Worm (Caenorhabditis elegans) whole organism, young adult: ENCODE data around the gene etr-1.

Source experiments
- B0019.2 ChIP-seq: fragments of 200-800 bp; sonication (Bioruptor generic); conservative IDR thresholded peaks from 2 replicates; pipeline ENCODE4 v1.3.6; 2022; ENCODE audit warnings: missing genetic modification reagents, missing genetic modification characterization, missing compliant biosample characterization
- B0336.3 ChIP-seq: fragments of 200-800 bp; sonication (Bioruptor generic); IDR thresholded peaks from 2 replicates; pipeline ENCODE4 v1.3.6; 2022; ENCODE audit warnings: missing genetic modification characterization, missing compliant biosample characterization
- D2030.7 ChIP-seq: fragments of 200-800 bp; sonication (Bioruptor generic); IDR thresholded peaks from 2 replicates; pipeline ENCODE4 v1.3.6; 2022; ENCODE audit warnings: missing genetic modification reagents, missing genetic modification characterization, missing compliant biosample characterization
- F22D6.2 ChIP-seq: sonication (generic microtip); optimal IDR thresholded peaks from 2 replicates; lab custom pipeline; 2016; ENCODE audit warnings: mild to moderate bottlenecking, missing genetic modification characterization, missing compliant biosample characterization
- F23B12.7 ChIP-seq: sonication (generic microtip); optimal IDR thresholded peaks from 2 replicates; lab custom pipeline; 2017; ENCODE audit warnings: missing genetic modification characterization, mild to moderate bottlenecking, missing compliant biosample characterization, antibody characterized with exemption, moderate library complexity; ENCODE audit not compliant: insufficient read depth
- F33H1.4 ChIP-seq: fragments of 200-800 bp; sonication (Bioruptor generic); IDR thresholded peaks from 2 replicates; pipeline ENCODE4 v1.3.6; 2022; ENCODE audit warnings: missing genetic modification reagents, missing genetic modification characterization, missing compliant biosample characterization
- F37B4.10 ChIP-seq: fragments of 200-800 bp; sonication (Bioruptor generic); IDR thresholded peaks from 2 replicates; pipeline ENCODE4 v1.3.6; 2022; ENCODE audit warnings: missing genetic modification characterization, missing compliant biosample characterization
- F52B5.7 ChIP-seq: sonication (generic microtip); optimal IDR thresholded peaks from 2 replicates; lab custom pipeline; 2016; ENCODE audit warnings: mild to moderate bottlenecking, missing genetic modification characterization, missing compliant biosample characterization
- F55B11.4 ChIP-seq: sonication (generic microtip); optimal IDR thresholded peaks from 2 replicates; lab custom pipeline; 2016; ENCODE audit warnings: missing compliant biosample characterization, missing genetic modification characterization, borderline replicate concordance; ENCODE audit not compliant: insufficient read depth
- F57C9.4 ChIP-seq: sonication (generic microtip); optimal IDR thresholded peaks from 2 replicates; lab custom pipeline; 2017; ENCODE audit warnings: mild to moderate bottlenecking, missing genetic modification characterization, missing compliant biosample characterization
- K12H6.12 ChIP-seq: fragments of 200-800 bp; sonication (Bioruptor generic); optimal IDR thresholded peaks from 2 replicates; lab custom pipeline; 2018; ENCODE audit warnings: mild to moderate bottlenecking, missing genetic modification characterization, missing compliant biosample characterization
- T07F8.4 ChIP-seq: sonication (generic microtip); optimal IDR thresholded peaks from 2 replicates; lab custom pipeline; 2016; ENCODE audit warnings: mild to moderate bottlenecking, missing genetic modification characterization, moderate library complexity, missing compliant biosample characterization
- Y53G8AR.9 ChIP-seq: fragments of 200-800 bp; sonication (Bioruptor generic); conservative IDR thresholded peaks from 2 replicates; pipeline ENCODE4 v1.3.6; 2022; ENCODE audit warnings: missing genetic modification reagents, missing genetic modification characterization, missing compliant biosample characterization
- ama-1 ChIP-seq, 3 experiments: fragments of 150-350 bp in 1 of 3; sonication (generic microtip) in 2 of 3; optimal IDR thresholded peaks; 2 replicates each; lab custom pipeline; 2014 to 2018; ENCODE audit warnings: missing biosample characterization in 2 of 3, missing genetic modification characterization in 2 of 3, missing genetic modification reagents in 2 of 3
- aptf-2 ChIP-seq: fragments of 200-800 bp; sonication (Bioruptor generic); conservative IDR thresholded peaks from 2 replicates; pipeline ENCODE4 v1.3.6; 2022; ENCODE audit warnings: missing genetic modification reagents, missing genetic modification characterization, missing compliant biosample characterization
- aptf-3 ChIP-seq: fragments of 200-800 bp; sonication (Bioruptor generic); IDR thresholded peaks from 2 replicates; pipeline ENCODE4 v1.3.6; 2022; ENCODE audit warnings: missing genetic modification characterization, missing compliant biosample characterization
- attf-3 ChIP-seq: fragments of 200-800 bp; sonication (Bioruptor generic); conservative IDR thresholded peaks from 2 replicates; pipeline ENCODE4 v1.3.6; 2022; ENCODE audit warnings: missing genetic modification reagents, missing genetic modification characterization, missing compliant biosample characterization
- bed-1 ChIP-seq: fragments of 200-800 bp; sonication (Bioruptor generic); IDR thresholded peaks from 2 replicates; pipeline ENCODE4 v1.3.6; 2022; ENCODE audit warnings: missing genetic modification reagents, missing genetic modification characterization, missing compliant biosample characterization
- bed-2 ChIP-seq: fragments of 200-800 bp; sonication (Bioruptor generic); IDR thresholded peaks from 2 replicates; pipeline ENCODE4 v1.3.6; 2022; ENCODE audit warnings: missing genetic modification reagents, missing genetic modification characterization, missing compliant biosample characterization
- ceh-27 ChIP-seq: fragments of 200-800 bp; sonication (Bioruptor generic); optimal IDR thresholded peaks from 2 replicates; lab custom pipeline; 2018; ENCODE audit warnings: mild to moderate bottlenecking, missing genetic modification characterization, moderate library complexity, missing compliant biosample characterization
- ceh-79 ChIP-seq: sonication (generic microtip); optimal IDR thresholded peaks from 2 replicates; lab custom pipeline; 2017; ENCODE audit warnings: mild to moderate bottlenecking, missing genetic modification characterization, missing compliant biosample characterization
- chd-7 ChIP-seq: sonication (generic microtip); optimal IDR thresholded peaks from 2 replicates; lab custom pipeline; 2016; ENCODE audit warnings: mild to moderate bottlenecking, missing genetic modification characterization, moderate library complexity, missing compliant biosample characterization
- dox-1 ChIP-seq: fragments of 200-800 bp; sonication (Bioruptor generic); IDR thresholded peaks from 2 replicates; pipeline ENCODE4 v1.3.6; 2022; ENCODE audit warnings: missing genetic modification reagents, missing genetic modification characterization, missing compliant biosample characterization
- efl-1 ChIP-seq: fragments of 150-350 bp; optimal IDR thresholded peaks from 2 replicates; lab custom pipeline; 2014; ENCODE audit warnings: missing biosample characterization, missing genetic modification reagents, missing genetic modification characterization
- egrh-3 ChIP-seq: fragments of 200-800 bp; sonication (Bioruptor generic); IDR thresholded peaks from 2 replicates; pipeline ENCODE4 v1.3.6; 2022; ENCODE audit warnings: missing genetic modification reagents, missing genetic modification characterization, missing compliant biosample characterization
- ekl-4 ChIP-seq: fragments of 200-800 bp; sonication (Bioruptor generic); IDR thresholded peaks from 2 replicates; pipeline ENCODE4 v1.3.6; 2022; ENCODE audit warnings: missing genetic modification reagents, missing genetic modification characterization, missing compliant biosample characterization
- hlh-26 ChIP-seq: fragments of 200-800 bp; sonication (Bioruptor generic); conservative IDR thresholded peaks from 2 replicates; pipeline ENCODE4 v1.3.6; 2022; ENCODE audit warnings: missing genetic modification reagents, missing genetic modification characterization, missing compliant biosample characterization
- lin-40 ChIP-seq: sonication (generic microtip); optimal IDR thresholded peaks from 2 replicates; lab custom pipeline; 2016; ENCODE audit warnings: missing genetic modification characterization, mild to moderate bottlenecking, missing compliant biosample characterization, missing genotype, missing genetic modification reagents
- lsy-27 ChIP-seq: sonication (generic microtip); optimal IDR thresholded peaks from 2 replicates; lab custom pipeline; 2017; ENCODE audit warnings: missing genetic modification characterization, mild to moderate bottlenecking, missing compliant biosample characterization, antibody characterized with exemption, missing genotype, borderline replicate concordance; ENCODE audit not compliant: insufficient read depth
- madf-6 ChIP-seq: fragments of 200-800 bp; sonication (Bioruptor generic); IDR thresholded peaks from 2 replicates; pipeline ENCODE4 v1.3.6; 2022; ENCODE audit warnings: missing genetic modification reagents, missing genetic modification characterization, missing compliant biosample characterization
- mcd-1 ChIP-seq: fragments of 200-800 bp; sonication (Bioruptor generic); IDR thresholded peaks from 2 replicates; pipeline ENCODE4 v1.3.6; 2022; ENCODE audit warnings: missing genetic modification reagents, missing genetic modification characterization, missing compliant biosample characterization
- mel-28 ChIP-seq: sonication (generic microtip); optimal IDR thresholded peaks from 2 replicates; lab custom pipeline; 2016; ENCODE audit warnings: borderline replicate concordance, mild to moderate bottlenecking, missing genetic modification characterization, missing compliant biosample characterization
- nhr-27 ChIP-seq: fragments of 200-800 bp; sonication (Bioruptor generic); optimal IDR thresholded peaks from 2 replicates; lab custom pipeline; 2018; ENCODE audit warnings: mild to moderate bottlenecking, missing genetic modification characterization, moderate library complexity, missing compliant biosample characterization
- nhr-90 ChIP-seq: sonication (generic microtip); optimal IDR thresholded peaks from 2 replicates; lab custom pipeline; 2016; ENCODE audit warnings: missing genotype, mild to moderate bottlenecking, missing genetic modification characterization, missing compliant biosample characterization
- pha-4 ChIP-seq: fragments of 150-350 bp; sonication (generic microtip); optimal IDR thresholded peaks from 2 replicates; lab custom pipeline; 2014; ENCODE audit warnings: missing biosample characterization, missing genetic modification reagents, missing genetic modification characterization
- rcor-1 ChIP-seq: fragments of 200-800 bp; sonication (Bioruptor generic); IDR thresholded peaks from 2 replicates; pipeline ENCODE4 v1.3.6; 2022; ENCODE audit warnings: missing genetic modification reagents, missing genetic modification characterization, missing compliant biosample characterization
- repo-1 ChIP-seq: sonication (generic microtip); optimal IDR thresholded peaks from 2 replicates; lab custom pipeline; 2017; ENCODE audit warnings: mild to moderate bottlenecking, missing genetic modification characterization, missing compliant biosample characterization
- sdz-38 ChIP-seq: sonication (generic microtip); optimal IDR thresholded peaks from 2 replicates; lab custom pipeline; 2016; ENCODE audit warnings: missing genotype, missing genetic modification characterization, missing compliant biosample characterization
- snpc-1.3 ChIP-seq: sonication (generic microtip); optimal IDR thresholded peaks from 2 replicates; lab custom pipeline; 2017; ENCODE audit warnings: missing genetic modification characterization, mild to moderate bottlenecking, missing compliant biosample characterization, antibody characterized with exemption, moderate library complexity, missing genotype, missing genetic modification reagents; ENCODE audit not compliant: insufficient read depth
- snpc-3.4 ChIP-seq: sonication (generic microtip); optimal IDR thresholded peaks from 2 replicates; lab custom pipeline; 2017; ENCODE audit warnings: missing genetic modification characterization, mild to moderate bottlenecking, missing compliant biosample characterization, antibody characterized with exemption, moderate library complexity, missing genotype, missing genetic modification reagents
- tbp1 ChIP-seq: fragments of 200-800 bp; sonication (Bioruptor generic); optimal IDR thresholded peaks from 2 replicates; lab custom pipeline; 2018; ENCODE audit warnings: mild to moderate bottlenecking, missing genetic modification characterization, missing compliant biosample characterization
- tlf-1 ChIP-seq: fragments of 200-800 bp; sonication (Bioruptor generic); optimal IDR thresholded peaks from 2 replicates; lab custom pipeline; 2018; ENCODE audit warnings: mild to moderate bottlenecking, missing genetic modification characterization, missing compliant biosample characterization
- unc-62 ChIP-seq: fragments of 150-350 bp; optimal IDR thresholded peaks from 2 replicates; lab custom pipeline; 2014; ENCODE audit warnings: missing biosample characterization, missing genetic modification reagents, missing genetic modification characterization
- xnd-1 ChIP-seq: sonication (generic microtip); optimal IDR thresholded peaks from 2 replicates; lab custom pipeline; 2016; ENCODE audit warnings: missing genotype, missing genetic modification reagents, missing genetic modification characterization, missing compliant biosample characterization
- ztf-18 ChIP-seq: sonication (generic microtip); optimal IDR thresholded peaks from 2 replicates; lab custom pipeline; 2016; ENCODE audit warnings: missing genotype, mild to moderate bottlenecking, missing genetic modification characterization, missing compliant biosample characterization
- ztf-22 ChIP-seq: fragments of 200-800 bp; sonication (Bioruptor generic); optimal IDR thresholded peaks from 2 replicates; lab custom pipeline; 2018; ENCODE audit warnings: mild to moderate bottlenecking, missing genetic modification characterization, moderate library complexity, missing compliant biosample characterization
- ztf-28 ChIP-seq: fragments of 200-800 bp; sonication (Bioruptor generic); IDR thresholded peaks from 2 replicates; pipeline ENCODE4 v1.3.6; 2022; ENCODE audit warnings: missing genetic modification reagents, missing genetic modification characterization, missing compliant biosample characterization
- ztf-3 ChIP-seq: fragments of 200-800 bp; sonication (Bioruptor generic); optimal IDR thresholded peaks from 2 replicates; lab custom pipeline; 2018; ENCODE audit warnings: mild to moderate bottlenecking, missing genetic modification characterization, missing compliant biosample characterization

etr-1 gene

ce11 chrII:155904-156303 is 6.3 kb upstream of the etr-1 start, which contains the start of gene mrpl-28 (continued):
- TF ChIP-seq mel-28 (tag; lab: Kevin White, UChicago) (no peak), ztf-3 (GFP tag; lab: Kevin White, UChicago) (no peak), F22D6.2 (tag; lab: Kevin White, UChicago) (peak; percentile 11), egrh-3 (no peak), bed-1 (GFP tag; lab: Robert Waterston, UW) (no peak), chd-7 (tag; lab: Kevin White, UChicago) (peak; percentile 46), pha-4 (tag; lab: Kevin White, UChicago) (peak; percentile 3), snpc-1.3 (tag; lab: Kevin White, UChicago) (peak; percentile 17), aptf-2 (GFP tag; lab: Robert Waterston, UW) (no peak), xnd-1 (tag; lab: Kevin White, UChicago) (peak; percentile 22), efl-1 (peak; percentile 76), D2030.7 (GFP tag; lab: Robert Waterston, UW) (peak; percentile 90), F57C9.4 (tag; lab: Kevin White, UChicago) (no peak), T07F8.4 (tag; lab: Kevin White, UChicago) (no peak), bed-2 (GFP tag; lab: Robert Waterston, UW) (no peak), attf-3 (GFP tag; lab: Robert Waterston, UW) (peak; percentile 68), madf-6 (GFP tag; lab: Robert Waterston, UW) (peak; percentile 76), nhr-90 (tag; lab: Kevin White, UChicago) (no peak), F55B11.4 (no peak), F37B4.10 (no peak), Y53G8AR.9 (GFP tag; lab: Robert Waterston, UW) (peak; percentile 89), ama-1 (optimal IDR thresholded peaks at IDR 0.05; lab: Kevin White, UChicago) (no peak), ama-1 (GFP tag; optimal IDR thresholded peaks at IDR 0.05; lab: Kevin White, UChicago) (no peak), ztf-28 (no peak), aptf-3 (GFP tag; lab: Robert Waterston, UW) (no peak), ceh-27 (GFP tag; lab: Kevin White, UChicago) (peak; percentile 63), dox-1 (GFP tag; lab: Robert Waterston, UW) (peak; percentile 87), ztf-22 (GFP tag; lab: Kevin White, UChicago) (no peak), tlf-1 (GFP tag; lab: Kevin White, UChicago) (peak; percentile 69), repo-1 (peak; percentile 37), F23B12.7 (tag; lab: Kevin White, UChicago) (peak; percentile 38), B0019.2 (GFP tag; lab: Robert Waterston, UW) (no peak), lin-40 (tag; lab: Kevin White, UChicago) (peak; percentile 93), rcor-1 (GFP tag; lab: Robert Waterston, UW) (peak; percentile 90), F52B5.7 (no peak), ceh-79 (tag; lab: Kevin White, UChicago) (no peak), lsy-27 (tag; lab: Kevin White, UChicago) (no peak), ekl-4 (peak; percentile 92), hlh-26 (GFP tag; lab: Robert Waterston, UW) (no peak), tbp1 (GFP tag; lab: Kevin White, UChicago) (peak; percentile 60), ztf-18 (tag; lab: Kevin White, UChicago) (peak; percentile 28), unc-62 (no peak), F33H1.4 (GFP tag; lab: Robert Waterston, UW) (peak; percentile 55), K12H6.12 (tag; lab: Kevin White, UChicago) (peak; percentile 20), nhr-27 (tag; lab: Kevin White, UChicago) (no peak), sdz-38 (tag; lab: Kevin White, UChicago) (no peak), B0336.3 (peak; percentile 52; the same call in 1 of the 2 replicates), snpc-3.4 (tag; lab: Kevin White, UChicago) (peak; percentile 75), mcd-1 (GFP tag; lab: Robert Waterston, UW) (peak; percentile 99)
